Worm (Caenorhabditis elegans) whole organism, L2 larva: ENCODE measurements around the gene him-8.

Experiments
- C34F6.9 ChIP-seq: fragments of 150-350 bp; optimal IDR thresholded peaks from 2 replicates; lab custom pipeline; 2014; ENCODE audit warnings: missing biosample characterization, missing genetic modification characterization
- F13H6.1 ChIP-seq: sonication (generic microtip); optimal IDR thresholded peaks from 2 replicates; lab custom pipeline; 2016; ENCODE audit warnings: missing genetic modification characterization, missing compliant biosample characterization
- Y55F3AM.14 ChIP-seq: fragments of 200-800 bp; sonication (Bioruptor generic); optimal IDR thresholded peaks from 2 replicates; lab custom pipeline; 2018; ENCODE audit warnings: mild to moderate bottlenecking, missing genetic modification characterization, missing compliant biosample characterization
- ZK546.5 ChIP-seq: sonication (generic microtip); optimal IDR thresholded peaks from 2 replicates; lab custom pipeline; 2017; ENCODE audit warnings: missing biosample characterization, missing genetic modification characterization
- alr-1 ChIP-seq: fragments of 150-350 bp; optimal IDR thresholded peaks from 2 replicates; lab custom pipeline; 2014; ENCODE audit warnings: missing biosample characterization, missing genetic modification characterization
- aly-2 ChIP-seq: fragments of 150-350 bp; optimal IDR thresholded peaks from 2 replicates; lab custom pipeline; 2014; ENCODE audit warnings: missing biosample characterization, missing genetic modification characterization
- ama-1 ChIP-seq: fragments of 150-350 bp; optimal IDR thresholded peaks from 2 replicates; lab custom pipeline; 2018; ENCODE audit warnings: inconsistent platforms
- blmp-1 ChIP-seq: sonication (generic microtip); optimal IDR thresholded peaks from 2 replicates; lab custom pipeline; 2017; ENCODE audit warnings: missing genetic modification characterization, mild to moderate bottlenecking, missing compliant biosample characterization, antibody characterized with exemption, moderate library complexity; ENCODE audit not compliant: insufficient read depth
- ceh-16 ChIP-seq: fragments of 150-350 bp; optimal IDR thresholded peaks from 2 replicates; lab custom pipeline; 2014; ENCODE audit warnings: missing biosample characterization, missing genetic modification characterization
- crh-2 ChIP-seq: sonication (generic microtip); optimal IDR thresholded peaks from 2 replicates; lab custom pipeline; 2017; ENCODE audit warnings: missing biosample characterization, missing genetic modification characterization
- egl-27 ChIP-seq: sonication (generic microtip); optimal IDR thresholded peaks from 3 replicates; lab custom pipeline; 2017; ENCODE audit warnings: missing biosample characterization, missing genetic modification reagents, missing genetic modification characterization
- elt-1 ChIP-seq: fragments of 150-350 bp; optimal IDR thresholded peaks from 2 replicates; lab custom pipeline; 2014; ENCODE audit warnings: missing biosample characterization, missing genetic modification characterization
- fos-1 ChIP-seq: fragments of 150-350 bp; optimal IDR thresholded peaks from 2 replicates; lab custom pipeline; 2014; ENCODE audit warnings: missing biosample characterization, missing genetic modification characterization
- lin-13 ChIP-seq: fragments of 150-350 bp; optimal IDR thresholded peaks from 2 replicates; lab custom pipeline; 2014; ENCODE audit warnings: missing biosample characterization, missing genetic modification reagents, missing genetic modification characterization
- lin-39 ChIP-seq: fragments of 150-350 bp; optimal IDR thresholded peaks from 2 replicates; lab custom pipeline; 2014; ENCODE audit warnings: missing biosample characterization, missing genetic modification reagents, missing genetic modification characterization
- lsy-2 ChIP-seq, 2 experiments: fragments of 150-350 bp in 1 of 2; sonication (generic microtip) in 1 of 2; optimal IDR thresholded peaks; 2 replicates each; lab custom pipeline; 2014 to 2017; ENCODE audit warnings: missing biosample characterization in 2 of 2, missing genetic modification characterization in 2 of 2
- mab-5 ChIP-seq: fragments of 150-350 bp; optimal IDR thresholded peaks from 2 replicates; lab custom pipeline; 2014; ENCODE audit warnings: missing biosample characterization, missing genetic modification characterization
- mbf-1 ChIP-seq: sonication (generic microtip); optimal IDR thresholded peaks from 2 replicates; lab custom pipeline; 2017; ENCODE audit warnings: missing biosample characterization, missing genetic modification characterization
- mdl-1 ChIP-seq, 2 experiments: fragments of 150-350 bp in 1 of 2; sonication (generic microtip) in 1 of 2; optimal IDR thresholded peaks; 2 replicates each; lab custom pipeline; 2017; ENCODE audit warnings: missing biosample characterization in 2 of 2, missing genetic modification characterization in 2 of 2
- nhr-10 ChIP-seq: sonication (generic microtip); optimal IDR thresholded peaks from 2 replicates; lab custom pipeline; 2017; ENCODE audit warnings: missing biosample characterization, missing genetic modification characterization
- nhr-12 ChIP-seq: fragments of 150-350 bp; optimal IDR thresholded peaks from 2 replicates; lab custom pipeline; 2014; ENCODE audit warnings: missing biosample characterization, missing genetic modification characterization
- nhr-129 ChIP-seq: fragments of 150-350 bp; optimal IDR thresholded peaks from 2 replicates; lab custom pipeline; 2014; ENCODE audit warnings: missing biosample characterization, missing genetic modification characterization
- nhr-21 ChIP-seq: fragments of 150-350 bp; optimal IDR thresholded peaks from 2 replicates; lab custom pipeline; 2014; ENCODE audit warnings: missing biosample characterization, missing genetic modification characterization
- nhr-25 ChIP-seq: fragments of 150-350 bp; sonication (generic microtip); optimal IDR thresholded peaks from 3 replicates; lab custom pipeline; 2014; ENCODE audit warnings: missing biosample characterization, missing genetic modification characterization
- nhr-77 ChIP-seq: fragments of 150-350 bp; optimal IDR thresholded peaks from 2 replicates; lab custom pipeline; 2014; ENCODE audit warnings: missing biosample characterization, missing genetic modification characterization
- peb-1 ChIP-seq: fragments of 150-350 bp; optimal IDR thresholded peaks from 2 replicates; lab custom pipeline; 2014; ENCODE audit warnings: missing biosample characterization, missing genetic modification characterization
- sem-4 ChIP-seq: fragments of 150-350 bp; optimal IDR thresholded peaks from 2 replicates; lab custom pipeline; 2014; ENCODE audit warnings: missing biosample characterization, missing genetic modification reagents, missing genetic modification characterization
- sma-3 ChIP-seq: sonication (generic microtip); optimal IDR thresholded peaks from 2 replicates; lab custom pipeline; 2016; ENCODE audit warnings: missing genetic modification reagents, missing genetic modification characterization, missing compliant biosample characterization
- sma-9 ChIP-seq, 2 experiments: fragments of 150-350 bp in 1 of 2; sonication (generic microtip) in 1 of 2; optimal IDR thresholded peaks; 2 replicates each; lab custom pipeline; 2014 to 2016; ENCODE audit warnings: missing genetic modification characterization in 2 of 2, mild to moderate bottlenecking in 1 of 2, missing biosample characterization in 1 of 2, missing compliant biosample characterization in 1 of 2, missing genetic modification reagents in 1 of 2, moderate library complexity in 1 of 2
- snpc-4 ChIP-seq: fragments of 150-350 bp; optimal IDR thresholded peaks from 2 replicates; lab custom pipeline; 2014; ENCODE audit warnings: missing biosample characterization, missing genetic modification characterization
- unc-39 ChIP-seq: fragments of 150-350 bp; optimal IDR thresholded peaks from 2 replicates; lab custom pipeline; 2014; ENCODE audit warnings: missing biosample characterization, missing genetic modification characterization
- zag-1 ChIP-seq: fragments of 150-350 bp; optimal IDR thresholded peaks from 2 replicates; lab custom pipeline; 2014; ENCODE audit warnings: missing biosample characterization, missing genetic modification characterization
- ztf-1 ChIP-seq: fragments of 200-800 bp; sonication (Bioruptor generic); conservative IDR thresholded peaks from 2 replicates; pipeline ENCODE4 v1.3.6; 2022; ENCODE audit warnings: missing genetic modification characterization, missing compliant biosample characterization
- ztf-11 ChIP-seq: sonication (generic microtip); optimal IDR thresholded peaks from 2 replicates; lab custom pipeline; 2017; ENCODE audit warnings: missing biosample characterization, missing genetic modification characterization
- ztf-4 ChIP-seq: fragments of 150-350 bp; optimal IDR thresholded peaks from 2 replicates; lab custom pipeline; 2014; ENCODE audit warnings: missing biosample characterization, missing genetic modification characterization

him-8 gene

DNA sequence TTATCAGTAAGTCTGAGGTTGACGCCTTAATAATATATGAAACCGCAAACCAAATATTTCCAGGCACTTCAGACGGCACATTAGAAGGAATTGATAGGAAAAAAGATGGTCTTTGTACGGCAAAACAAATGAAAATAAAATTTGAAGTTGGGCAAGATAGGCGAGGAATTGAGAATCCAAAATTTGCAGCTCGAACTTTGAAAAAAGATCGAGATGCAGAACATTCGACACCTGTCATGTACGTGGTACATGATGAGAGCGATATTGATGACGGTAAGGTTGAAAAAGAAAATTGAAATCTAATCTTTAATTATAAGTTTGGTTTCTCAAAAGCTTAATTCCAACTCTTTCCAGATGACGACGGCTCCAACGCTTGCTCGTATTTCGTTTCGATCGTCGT, 15.9 kb downstream of the him-8 start:
- TF ChIP-seq egl-27 (tag; lab: Kevin White, UChicago): no peak

DNA sequence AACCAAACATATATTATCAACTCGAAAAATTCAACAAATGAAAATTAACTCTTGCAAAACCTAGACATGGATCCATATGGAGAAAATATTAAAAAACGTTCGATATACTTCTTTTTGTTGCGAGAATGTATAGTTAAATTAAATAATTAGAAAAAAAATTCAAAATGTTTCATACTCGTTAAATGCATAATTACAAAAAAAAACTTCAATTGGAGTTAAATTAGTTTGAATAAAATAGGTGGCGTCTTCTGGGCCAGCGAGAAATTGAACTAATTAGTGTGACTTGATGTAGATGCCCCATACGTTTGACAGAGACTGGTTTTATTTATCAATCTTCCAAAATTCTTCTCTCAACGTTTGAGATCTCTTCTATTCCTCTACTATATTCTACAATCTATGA, 16.7 kb downstream of the him-8 start, which contains the start of gene lgc-43:
Gene lgc-43, plus strand, starts transcription at position 301 of the 400 bp plus-strand sequence.
- no peak for TF ChIP-seq aly-2 (tag; lab: Kevin White, UChicago)
- TF ChIP-seq ama-1: no peak
- TF ChIP-seq unc-39 (tag; lab: Kevin White, UChicago): no peak
- no peak for TF ChIP-seq nhr-21 (tag; lab: Kevin White, UChicago)
- TF ChIP-seq fos-1 (tag; lab: Kevin White, UChicago): no peak
- no peak for TF ChIP-seq zag-1 (tag; lab: Kevin White, UChicago)
- TF ChIP-seq nhr-12: no peak
- no peak for TF ChIP-seq Y55F3AM.14 (GFP tag; lab: Kevin White, UChicago)
- TF ChIP-seq nhr-10 (tag; lab: Kevin White, UChicago): no peak
- no peak for TF ChIP-seq sem-4 (tag; lab: Kevin White, UChicago)
- no peak for TF ChIP-seq crh-2 (tag; lab: Kevin White, UChicago)
- TF ChIP-seq peb-1 (tag; lab: Kevin White, UChicago): no peak
- TF ChIP-seq nhr-129 (tag; lab: Kevin White, UChicago): no peak
- no peak for TF ChIP-seq blmp-1 (tag; lab: Kevin White, UChicago)
- no peak for TF ChIP-seq mab-5 (tag; lab: Kevin White, UChicago)
- TF ChIP-seq snpc-4 (tag; lab: Kevin White, UChicago): no peak

ce11 chrIV:10584237-10584636, 22.5 kb downstream of the him-8 start, which contains the start of gene oac-8:
TSS of gene oac-8 (plus strand) at chrIV:10584537.
- TF ChIP-seq lin-39 (no peak), nhr-12 (no peak), sma-3 (GFP tag; lab: Kevin White, UChicago) (no peak), nhr-25 (no peak), lin-13 (no peak), ztf-11 (tag; lab: Kevin White, UChicago) (no peak), nhr-10 (tag; lab: Kevin White, UChicago) (no peak), nhr-129 (tag; lab: Kevin White, UChicago) (no peak), alr-1 (tag; lab: Kevin White, UChicago) (no peak), nhr-77 (tag; lab: Kevin White, UChicago) (no peak), ztf-4 (tag; lab: Kevin White, UChicago) (no peak)

DNA sequence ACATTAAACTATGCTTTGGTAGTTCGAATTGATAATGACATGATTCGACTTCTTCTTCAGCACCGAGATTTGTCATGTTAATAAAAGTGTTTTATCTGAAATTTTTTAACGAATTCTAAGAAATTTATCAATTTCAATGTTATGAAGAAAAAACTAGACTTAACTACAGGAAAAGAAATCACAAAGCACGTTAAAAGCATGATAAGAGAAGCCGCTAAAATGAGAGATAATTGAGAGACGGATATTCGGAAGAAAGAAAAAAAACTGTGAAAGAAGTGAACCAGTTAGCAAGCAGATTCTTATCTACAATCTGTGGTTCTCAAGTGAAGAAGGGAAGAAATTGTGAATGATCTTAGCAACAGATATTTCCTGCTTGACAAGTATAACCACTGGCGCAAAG, 27.4 kb downstream of the him-8 start, which contains the start of gene C43F9.4:
Gene C43F9.4, minus strand, starts transcription at position 101 of the 400 bp plus-strand sequence.
- TF ChIP-seq sma-3 (GFP tag; lab: Kevin White, UChicago): no peak
- no peak for TF ChIP-seq nhr-77 (tag; lab: Kevin White, UChicago)
- no peak for TF ChIP-seq mdl-1 (tag; optimal IDR thresholded peaks at IDR 0.05; lab: Kevin White, UChicago)
- TF ChIP-seq nhr-12: no peak
- TF ChIP-seq crh-2 (tag; lab: Kevin White, UChicago): no peak
- TF ChIP-seq nhr-25: no peak
- no peak for TF ChIP-seq nhr-129 (tag; lab: Kevin White, UChicago)
- no peak for TF ChIP-seq blmp-1 (tag; lab: Kevin White, UChicago)
- TF ChIP-seq mbf-1 (tag; lab: Kevin White, UChicago): no peak
- no peak for TF ChIP-seq elt-1
- TF ChIP-seq nhr-21 (tag; lab: Kevin White, UChicago): no peak
- TF ChIP-seq F13H6.1: no peak
- TF ChIP-seq sma-9 (GFP tag; optimal IDR thresholded peaks at IDR 0.05; lab: Kevin White, UChicago): no peak
- no peak for TF ChIP-seq sma-9 (tag; optimal IDR thresholded peaks at IDR 0.05; lab: Kevin White, UChicago)
- no peak for TF ChIP-seq ceh-16 (tag; lab: Kevin White, UChicago)
- no peak for TF ChIP-seq zag-1 (tag; lab: Kevin White, UChicago)
- no peak for TF ChIP-seq lsy-2 (tag; optimal IDR thresholded peaks at IDR 0.05; lab: Kevin White, UChicago)
- no peak for TF ChIP-seq alr-1 (tag; lab: Kevin White, UChicago)
- TF ChIP-seq snpc-4 (tag; lab: Kevin White, UChicago): no peak

DNA sequence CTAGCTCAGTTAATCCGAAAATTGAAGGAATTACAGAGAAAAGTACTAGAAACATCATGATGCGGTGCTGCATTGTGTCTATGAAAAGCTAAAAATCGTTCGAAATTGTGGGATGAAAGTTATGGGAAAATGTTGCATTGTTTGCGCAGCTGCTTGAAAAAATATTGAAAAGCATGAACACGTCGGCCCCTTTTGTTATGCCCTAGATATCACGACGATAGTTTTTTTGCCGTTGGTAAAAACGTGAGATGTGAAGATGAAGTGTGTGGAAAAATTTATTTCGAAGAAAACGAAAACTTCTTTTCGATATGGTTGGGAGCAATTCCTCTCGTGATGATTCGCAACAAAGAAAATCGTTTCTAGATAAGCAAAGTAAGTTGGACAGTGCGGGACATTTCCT, 28.9 kb downstream of the him-8 start, which contains the start of the genes C43F9.5 and nkb-2:
Gene C43F9.5, minus strand, starts transcription at position 101 of the 400 bp plus-strand sequence.
Gene nkb-2, plus strand, starts transcription at position 277 of the 400 bp plus-strand sequence.
- no peak for TF ChIP-seq lin-39
- TF ChIP-seq C34F6.9 (tag; lab: Kevin White, UChicago): no peak
- no peak for TF ChIP-seq fos-1 (tag; lab: Kevin White, UChicago)
- no peak for TF ChIP-seq ztf-1 (GFP tag; lab: Robert Waterston, UW)
- no peak for TF ChIP-seq ama-1
- TF ChIP-seq ZK546.5 (tag; lab: Kevin White, UChicago): no peak
